Worm (Caenorhabditis elegans) whole organism, L4 larva: Measurements from ENCODE around the gene hpo-31.

Experiments used
- F10B5.3 ChIP-seq: sonication (generic microtip); optimal IDR thresholded peaks from 2 replicates; lab custom pipeline; 2016; ENCODE audit warnings: mild to moderate bottlenecking, missing genetic modification characterization, missing compliant biosample characterization
- F44E2.7 ChIP-seq: fragments of 200-800 bp; sonication (Bioruptor generic); IDR thresholded peaks from 2 replicates; pipeline ENCODE4 v2.1.2; 2022; ENCODE audit warnings: missing genetic modification characterization, missing compliant biosample characterization
- R02D3.7 ChIP-seq: fragments of 150-350 bp; sonication (generic microtip); optimal IDR thresholded peaks from 3 replicates; lab custom pipeline; 2014; ENCODE audit warnings: missing biosample characterization, missing genetic modification characterization
- T26A8.4 ChIP-seq: fragments of 200-800 bp; sonication (Bioruptor generic); IDR thresholded peaks from 2 replicates; pipeline ENCODE4 v1.3.6; 2022; ENCODE audit warnings: missing genetic modification characterization, missing compliant biosample characterization
- Y105C5A.15 ChIP-seq: fragments of 200-800 bp; sonication (Bioruptor generic); IDR thresholded peaks from 2 replicates; pipeline ENCODE4 v1.3.6; 2022; ENCODE audit warnings: missing genetic modification characterization, missing compliant biosample characterization
- Y75B8A.6 ChIP-seq: fragments of 200-800 bp; sonication (Bioruptor generic); IDR thresholded peaks from 2 replicates; pipeline ENCODE4 v1.3.6; 2022; ENCODE audit warnings: missing genetic modification reagents, missing genetic modification characterization, missing compliant biosample characterization
- ZK546.5 ChIP-seq, 2 experiments: sonication (generic microtip); optimal IDR thresholded peaks; 2 replicates each; lab custom pipeline; 2017; ENCODE audit warnings: missing biosample characterization in 2 of 2, missing genetic modification characterization in 2 of 2
- aha-1 ChIP-seq: fragments of 150-350 bp; peaks from one replicate; lab custom pipeline; 2014; ENCODE audit warnings: missing biosample characterization, missing genetic modification characterization
- ama-1 ChIP-seq: fragments of 150-350 bp; optimal IDR thresholded peaks from 2 replicates; lab custom pipeline; 2014; ENCODE audit warnings: inconsistent platforms, mixed read lengths
- ceh-28 ChIP-seq: fragments of 150-350 bp; optimal IDR thresholded peaks from 2 replicates; lab custom pipeline; 2014; ENCODE audit warnings: missing biosample characterization, missing genetic modification reagents, missing genetic modification characterization
- ceh-44 ChIP-seq: fragments of 200-800 bp; sonication (Bioruptor generic); IDR thresholded peaks from 2 replicates; pipeline ENCODE4 v1.3.6; 2022; ENCODE audit warnings: missing genetic modification reagents, missing genetic modification characterization, missing compliant biosample characterization
- ceh-82 ChIP-seq: sonication (generic microtip); optimal IDR thresholded peaks from 2 replicates; lab custom pipeline; 2017; ENCODE audit warnings: missing biosample characterization, missing genetic modification characterization
- daf-16 ChIP-seq, 3 experiments: sonication (generic microtip); optimal IDR thresholded peaks; 2 replicates each; lab custom pipeline; 2016 to 2017; ENCODE audit warnings: missing genetic modification characterization in 3 of 3, missing genetic modification reagents in 3 of 3, mild to moderate bottlenecking in 2 of 3, missing compliant biosample characterization in 2 of 3, missing biosample characterization in 1 of 3, moderate library complexity in 1 of 3
- daf-8 ChIP-seq: fragments of 200-800 bp; sonication (Bioruptor generic); IDR thresholded peaks from 2 replicates; pipeline ENCODE4 v1.3.6; 2022; ENCODE audit warnings: missing genetic modification characterization, missing compliant biosample characterization
- dmd-8 ChIP-seq: fragments of 200-800 bp; sonication (Bioruptor generic); IDR thresholded peaks from 2 replicates; pipeline ENCODE4 v1.3.6; 2022; ENCODE audit warnings: missing genetic modification characterization, missing compliant biosample characterization
- dmd-9 ChIP-seq: fragments of 200-800 bp; sonication (Bioruptor generic); IDR thresholded peaks from 2 replicates; pipeline ENCODE4 v1.3.6; 2022; ENCODE audit warnings: missing genetic modification reagents, missing genetic modification characterization, missing compliant biosample characterization
- egl-27 ChIP-seq: sonication (generic microtip); optimal IDR thresholded peaks from 3 replicates; lab custom pipeline; 2017; ENCODE audit warnings: missing biosample characterization, missing genetic modification reagents, missing genetic modification characterization
- egl-43 ChIP-seq: fragments of 200-800 bp; sonication (Bioruptor generic); IDR thresholded peaks from 2 replicates; pipeline ENCODE4 v1.3.6; 2022; ENCODE audit warnings: missing genetic modification reagents, missing genetic modification characterization, missing compliant biosample characterization
- hlh-11 ChIP-seq: fragments of 200-800 bp; sonication (Bioruptor generic); optimal IDR thresholded peaks from 2 replicates; lab custom pipeline; 2018; ENCODE audit warnings: mild to moderate bottlenecking, missing genetic modification characterization, missing compliant biosample characterization
- hlh-30 ChIP-seq: sonication (generic microtip); optimal IDR thresholded peaks from 2 replicates; lab custom pipeline; 2017; ENCODE audit warnings: antibody characterized with exemption, mild to moderate bottlenecking, missing genetic modification characterization, missing compliant biosample characterization; ENCODE audit not compliant: insufficient read depth
- hmg-1.1 ChIP-seq: fragments of 200-800 bp; sonication (Bioruptor generic); IDR thresholded peaks from 2 replicates; pipeline ENCODE4 v1.3.6; 2022; ENCODE audit warnings: missing genetic modification reagents, missing genetic modification characterization, missing compliant biosample characterization
- lin-13 ChIP-seq: fragments of 150-350 bp; optimal IDR thresholded peaks from 2 replicates; lab custom pipeline; 2014; ENCODE audit warnings: missing biosample characterization, missing genetic modification reagents, missing genetic modification characterization
- lin-38 ChIP-seq: fragments of 200-800 bp; sonication (Bioruptor generic); IDR thresholded peaks from 2 replicates; pipeline ENCODE4 v1.3.6; 2022; ENCODE audit warnings: missing genetic modification reagents, missing genetic modification characterization, missing compliant biosample characterization
- mep-1 ChIP-seq: fragments of 150-350 bp; sonication (generic microtip); optimal IDR thresholded peaks from 3 replicates; lab custom pipeline; 2014; ENCODE audit warnings: missing biosample characterization, missing genetic modification characterization
- mes-2 ChIP-seq: sonication (generic microtip); optimal IDR thresholded peaks from 2 replicates; lab custom pipeline; 2016; ENCODE audit warnings: missing genotype, mild to moderate bottlenecking, missing genetic modification characterization, missing compliant biosample characterization; ENCODE audit not compliant: poor library complexity, severe bottlenecking
- mxl-2 ChIP-seq: fragments of 200-800 bp; sonication (Bioruptor generic); conservative IDR thresholded peaks from 2 replicates; pipeline ENCODE4 v1.3.6; 2022; ENCODE audit warnings: missing genetic modification reagents, missing genetic modification characterization, missing compliant biosample characterization
- nhr-11 ChIP-seq: fragments of 150-350 bp; optimal IDR thresholded peaks from 2 replicates; lab custom pipeline; 2014; ENCODE audit warnings: missing biosample characterization, missing genetic modification characterization
- nhr-111 ChIP-seq: fragments of 200-800 bp; sonication (Bioruptor generic); optimal IDR thresholded peaks from 2 replicates; lab custom pipeline; 2018; ENCODE audit warnings: mild to moderate bottlenecking, missing genetic modification characterization, missing compliant biosample characterization
- set-16 ChIP-seq: fragments of 200-800 bp; sonication (Bioruptor generic); IDR thresholded peaks from 2 replicates; pipeline ENCODE4 v1.3.6; 2022; ENCODE audit warnings: missing genetic modification reagents, missing genetic modification characterization, missing compliant biosample characterization
- snpc-4 ChIP-seq: fragments of 150-350 bp; optimal IDR thresholded peaks from 2 replicates; lab custom pipeline; 2014; ENCODE audit warnings: missing biosample characterization, missing genetic modification characterization
- tra-1 ChIP-seq: fragments of 200-800 bp; sonication (Bioruptor generic); IDR thresholded peaks from 2 replicates; pipeline ENCODE4 v1.3.6; 2022; ENCODE audit warnings: missing genetic modification reagents, missing genetic modification characterization, missing compliant biosample characterization
- unc-130 ChIP-seq: sonication (generic microtip); optimal IDR thresholded peaks from 2 replicates; lab custom pipeline; 2016; ENCODE audit warnings: missing genetic modification reagents, missing genetic modification characterization, missing compliant biosample characterization
- unc-62 ChIP-seq, 3 experiments: fragments of 150-350 bp in 1 of 3; sonication (generic microtip); optimal IDR thresholded peaks in 2 of 3; peaks in 1 of 3; 1 replicate in 1 of 3; 2 replicates in 2 of 3; lab custom pipeline; 2014 to 2017; ENCODE audit warnings: missing biosample characterization in 3 of 3, missing genetic modification characterization in 3 of 3, missing genetic modification reagents in 3 of 3, missing genotype in 1 of 3
- zag-1 ChIP-seq: fragments of 150-350 bp; optimal IDR thresholded peaks from 2 replicates; lab custom pipeline; 2014; ENCODE audit warnings: missing biosample characterization, missing genetic modification characterization
- zfp-2 ChIP-seq: sonication (generic microtip); optimal IDR thresholded peaks from 2 replicates; lab custom pipeline; 2016; ENCODE audit warnings: mild to moderate bottlenecking, missing genetic modification characterization, missing compliant biosample characterization
- zfp-3 ChIP-seq: fragments of 200-800 bp; sonication (Bioruptor generic); conservative IDR thresholded peaks from 2 replicates; pipeline ENCODE4 v1.3.6; 2022; ENCODE audit warnings: missing genetic modification reagents, missing genetic modification characterization, missing compliant biosample characterization
- zip-2 ChIP-seq: fragments of 150-350 bp; optimal IDR thresholded peaks from 2 replicates; lab custom pipeline; 2014; ENCODE audit warnings: missing biosample characterization, missing genetic modification characterization

The hpo-31 gene

ce11 chrV:13794046-13794445 lies 28.8 kb upstream of the hpo-31 start:
- TF ChIP-seq set-16 (GFP tag; lab: Robert Waterston, UW) (peak; percentile 74), zag-1 (tag; lab: Kevin White, UChicago) (no peak), zfp-3 (no peak), dmd-8 (GFP tag; lab: Robert Waterston, UW) (0 out of 2 replicates have a peak, but pooled peaks have one; percentile 26), egl-43 (GFP tag; lab: Robert Waterston, UW) (0 out of 2 replicates have a peak, but pooled peaks have one; percentile 17), egl-27 (tag; lab: Kevin White, UChicago) (no peak)

- no peak for TF ChIP-seq ZK546.5 (tag; optimal IDR thresholded peaks at IDR 0.05; lab: Kevin White, UChicago)
- no peak; the same call in 1 of the 2 replicates for TF ChIP-seq lin-38 (GFP tag; lab: Robert Waterston, UW)
- no peak for TF ChIP-seq F44E2.7
- TF ChIP-seq ceh-44 (GFP tag; lab: Robert Waterston, UW), result no peak
- peak; percentile 73 for TF ChIP-seq aha-1 (tag; lab: Kevin White, UChicago)
- no peak for TF ChIP-seq unc-130 (GFP tag; lab: Kevin White, UChicago)
- TF ChIP-seq daf-16 (GFP tag; optimal IDR thresholded peaks at IDR 0.05; lab: Kevin White, UChicago), result no peak
- no peak for TF ChIP-seq daf-16 (tag; optimal IDR thresholded peaks at IDR 0.05; lab: Kevin White, UChicago)
- TF ChIP-seq dmd-9 (GFP tag; lab: Robert Waterston, UW), result 0 out of 2 replicates have a peak, but pooled peaks have one; percentile 18
- TF ChIP-seq Y75B8A.6 (GFP tag; lab: Robert Waterston, UW), result no peak
- TF ChIP-seq daf-8 (GFP tag; lab: Robert Waterston, UW), result no peak
- TF ChIP-seq zip-2 (tag; lab: Kevin White, UChicago), result no peak
- TF ChIP-seq mep-1 (tag; lab: Kevin White, UChicago), result peak; percentile 19
- TF ChIP-seq tra-1, result no peak
- no peak for TF ChIP-seq nhr-111 (GFP tag; lab: Kevin White, UChicago)
- TF ChIP-seq snpc-4 (tag; lab: Kevin White, UChicago), result no peak
- no peak for TF ChIP-seq zfp-2
- TF ChIP-seq R02D3.7 (tag; lab: Kevin White, UChicago), result no peak
- TF ChIP-seq mxl-2 (GFP tag; lab: Robert Waterston, UW), result no peak
- peak in 1 of 2 experiments; percentile 83 for TF ChIP-seq unc-62 (GFP tag; optimal IDR thresholded peaks at IDR 0.05 in 1 of 2; lab: Kevin White, UChicago)
- no peak for TF ChIP-seq unc-62 (tag; optimal IDR thresholded peaks at IDR 0.05; lab: Kevin White, UChicago)
- peak; percentile 70 for TF ChIP-seq hlh-30 (tag; lab: Kevin White, UChicago)
- 0 out of 2 replicates have a peak, but pooled peaks have one; percentile 40 for TF ChIP-seq Y105C5A.15 (GFP tag; lab: Robert Waterston, UW)
- TF ChIP-seq lin-13 (GFP tag; lab: Kevin White, UChicago), result no peak
- no peak for TF ChIP-seq nhr-11 (tag; lab: Kevin White, UChicago)
- 0 out of 2 replicates have a peak, but pooled peaks have one; percentile 5 for TF ChIP-seq set-16 (GFP tag; lab: Robert Waterston, UW)
- TF ChIP-seq hlh-11, result peak; percentile 35
- no peak for TF ChIP-seq ceh-28 (tag; lab: Kevin White, UChicago)
- 0 out of 2 replicates have a peak, but pooled peaks have one; percentile 23 for TF ChIP-seq hmg-1.1 (GFP tag; lab: Robert Waterston, UW)
- TF ChIP-seq ceh-82, result no peak
- TF ChIP-seq T26A8.4 (GFP tag; lab: Robert Waterston, UW), result no peak
- TF ChIP-seq ama-1 (lab: Kevin White, UChicago), result peak; percentile 68
- TF ChIP-seq mes-2 (tag; lab: Kevin White, UChicago), result no peak
These were observed 26.5 kb upstream of the hpo-31 start, which contains the start of gene twk-32 for ce11 chrV:13796246-13796776. twk-32 (plus strand) TSS chrV:13796641.

DNA sequence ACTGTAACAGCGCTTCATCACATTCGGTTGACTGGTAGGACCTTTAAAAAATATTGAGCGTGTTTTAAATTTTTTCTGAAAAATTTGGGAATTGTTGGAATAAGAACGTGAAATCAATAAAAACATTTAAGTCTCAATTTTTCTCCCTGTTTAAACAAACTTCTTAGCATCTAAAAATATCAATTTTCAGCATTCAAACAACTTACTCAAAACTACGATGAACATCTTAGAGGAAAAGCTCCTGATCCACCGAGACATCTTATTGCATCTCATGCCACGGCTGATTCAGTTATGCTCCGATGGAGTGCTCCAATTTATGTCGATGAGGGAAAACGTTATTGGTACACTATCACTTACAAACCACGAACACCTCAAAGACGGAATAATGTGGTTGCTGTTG lies 23.7 kb upstream of the hpo-31 start:
- TF ChIP-seq unc-62 (GFP tag; optimal IDR thresholded peaks at IDR 0.05 in 1 of 2; lab: Kevin White, UChicago) (peak in 1 of 2 experiments; percentile 92), unc-62 (tag; optimal IDR thresholded peaks at IDR 0.05; lab: Kevin White, UChicago) (no peak), F10B5.3 (no peak)
